Fruit fly (Drosophila melanogaster) whole organism, pupa: ENCODE data around the gene PGRP-SB2.

Experiments used
- CG8159 ChIP-seq: fragments of 200-800 bp; sonication (Bioruptor generic); optimal IDR thresholded peaks from 3 replicates; lab custom pipeline; 2018; ENCODE audit warnings: missing biosample characterization, mild to moderate bottlenecking, missing genetic modification characterization, moderate library complexity
- Pif1B ChIP-seq: fragments of 200-800 bp; sonication (Bioruptor generic); optimal IDR thresholded peaks from 3 replicates; lab custom pipeline; 2016; ENCODE audit warnings: missing biosample characterization, missing genetic modification characterization
- fd96Ca ChIP-seq: fragments of 200-800 bp; sonication (Bioruptor generic); IDR thresholded peaks from 3 replicates; pipeline ENCODE4 v1.3.6; 2022; ENCODE audit warnings: missing biosample characterization, missing genetic modification characterization
- gl ChIP-seq: fragments of 200-800 bp; sonication (Bioruptor generic); optimal IDR thresholded peaks from 2 replicates; lab custom pipeline; 2018; ENCODE audit warnings: missing biosample characterization, mild to moderate bottlenecking, missing genetic modification characterization

- no peak for TF ChIP-seq gl (tag; lab: Kevin White, UChicago)
- TF ChIP-seq CG8159 (tag; lab: Kevin White, UChicago): no peak
- TF ChIP-seq fd96Ca: no peak
- TF ChIP-seq Pif1B (GFP tag; lab: Kevin White, UChicago): no peak
Observed at dm6 chr3L:16682371-16682770, 44.0 kb upstream of the PGRP-SB2 start.
